Fruit fly (Drosophila melanogaster) whole organism, prepupa: Measurements from ENCODE around the gene CG46523.

Experiments
- CG11762 ChIP-seq: fragments of 200-800 bp; sonication (Bioruptor generic); optimal IDR thresholded peaks from 3 replicates; lab custom pipeline; 2016; ENCODE audit warnings: missing biosample characterization, missing genetic modification characterization; ENCODE audit not compliant: insufficient read depth
- CG15336 ChIP-seq: fragments of 200-800 bp; sonication (Bioruptor generic); IDR thresholded peaks from 2 replicates; pipeline ENCODE4 v1.3.6; 2022; ENCODE audit warnings: missing biosample characterization, missing genetic modification characterization
- CG1621 ChIP-seq: fragments of 200-800 bp; sonication (Bioruptor generic); optimal IDR thresholded peaks from 3 replicates; lab custom pipeline; 2018; ENCODE audit warnings: missing biosample characterization, mild to moderate bottlenecking, missing genetic modification characterization
- CG31627 ChIP-seq: fragments of 200-800 bp; sonication (Bioruptor generic); optimal IDR thresholded peaks from 3 replicates; lab custom pipeline; 2016; ENCODE audit warnings: missing biosample characterization, missing genetic modification characterization
- CG34406 ChIP-seq: fragments of 200-800 bp; sonication (Bioruptor generic); optimal IDR thresholded peaks from 3 replicates; lab custom pipeline; 2016; ENCODE audit warnings: missing biosample characterization, missing genetic modification characterization
- CG8632 ChIP-seq: fragments of 200-800 bp; sonication (Bioruptor generic); optimal IDR thresholded peaks from 3 replicates; lab custom pipeline; 2016; ENCODE audit warnings: missing biosample characterization, missing genetic modification characterization
- Gug ChIP-seq: fragments of 200-800 bp; sonication (Bioruptor generic); IDR thresholded peaks from 2 replicates; pipeline ENCODE4 v1.3.6; 2022; ENCODE audit warnings: missing biosample characterization, missing genetic modification characterization
- Smox ChIP-seq: fragments of 200-800 bp; sonication (Bioruptor generic); optimal IDR thresholded peaks from 3 replicates; lab custom pipeline; 2016; ENCODE audit warnings: missing biosample characterization, missing genetic modification characterization
- Sox102F ChIP-seq: fragments of 200-800 bp; sonication (Bioruptor generic); optimal IDR thresholded peaks from 2 replicates; lab custom pipeline; 2016; ENCODE audit warnings: missing biosample characterization, mild to moderate bottlenecking, missing genetic modification characterization
- achi ChIP-seq: fragments of 200-800 bp; sonication (Bioruptor generic); optimal IDR thresholded peaks from 3 replicates; lab custom pipeline; 2016; ENCODE audit warnings: missing biosample characterization, missing genetic modification characterization
- dac ChIP-seq: fragments of 200-800 bp; sonication (Bioruptor generic); optimal IDR thresholded peaks from 2 replicates; lab custom pipeline; 2017; ENCODE audit warnings: missing biosample characterization, mild to moderate bottlenecking, missing genetic modification characterization
- fkh ChIP-seq: fragments of 200-800 bp; sonication (Bioruptor generic); optimal IDR thresholded peaks from 3 replicates; lab custom pipeline; 2017; ENCODE audit warnings: missing biosample characterization, mild to moderate bottlenecking, missing genetic modification characterization, moderate library complexity

dm6 chr3L:1897709-1898108 is 41.2 kb downstream of the CG46523 start:
- TF ChIP-seq CG1621 (tag; lab: Kevin White, UChicago) (no peak), fkh (no peak), Sox102F (GFP tag; lab: Kevin White, UChicago) (no peak), CG11762 (GFP tag; lab: Kevin White, UChicago) (no peak), Smox (GFP tag; lab: Kevin White, UChicago) (no peak), CG34406 (no peak), CG8632 (GFP tag; lab: Kevin White, UChicago) (no peak), dac (GFP tag; lab: Kevin White, UChicago) (no peak), achi (GFP tag; lab: Kevin White, UChicago) (no peak), CG31627 (GFP tag; lab: Kevin White, UChicago) (no peak), Gug (GFP tag; lab: Robert Waterston, UW) (no peak), CG15336 (GFP tag; lab: Robert Waterston, UW) (no peak)
